Worm (Caenorhabditis elegans): Measurements from ENCODE around the gene Y73B6A.1.

The Y73B6A.1 gene

DNA sequence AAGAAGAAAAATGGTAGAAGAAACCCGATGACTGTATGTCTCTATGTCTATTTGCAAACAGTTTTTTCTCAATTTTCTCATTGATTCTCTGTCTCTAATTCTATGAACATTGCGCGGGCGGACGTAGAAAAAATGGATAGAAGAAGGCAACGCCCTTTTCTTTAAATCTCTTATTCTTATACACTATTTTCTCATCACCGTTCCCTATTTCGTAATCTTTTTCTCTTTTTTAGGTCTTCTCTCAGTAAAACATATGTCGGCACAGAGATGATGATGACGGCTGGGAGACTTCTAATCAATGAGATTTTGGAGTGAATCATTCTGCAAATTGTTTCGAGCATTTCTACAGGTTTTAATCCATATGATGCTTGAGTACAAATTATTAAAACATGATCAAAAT, 45.7 kb downstream of the Y73B6A.1 start (continued):
- TF ChIP-seq sox-4 (tag; optimal IDR thresholded peaks at IDR 0.05) (no peak), ztf-4 (tag; optimal IDR thresholded peaks at IDR 0.05) (no peak), F16B12.6 (tag; optimal IDR thresholded peaks at IDR 0.05) (no peak), fkh-8 (tag; optimal IDR thresholded peaks at IDR 0.05) (no peak), lin-35 (GFP tag; optimal IDR thresholded peaks at IDR 0.05) (peak in 1 of 2 experiments; percentile 47), xbp-1 (tag; optimal IDR thresholded peaks at IDR 0.05) (no peak), jun-1 (tag; optimal IDR thresholded peaks at IDR 0.05) (no peak), irx-1 (tag; optimal IDR thresholded peaks at IDR 0.05) (no peak), aly-2 (tag; optimal IDR thresholded peaks at IDR 0.05) (no peak), alr-1 (tag; optimal IDR thresholded peaks at IDR 0.05; ENCODE audit: borderline replicate concordance) (no peak), efl-1 (optimal IDR thresholded peaks at IDR 0.05) (peak; percentile 13 to 17), efl-1 (GFP tag; optimal IDR thresholded peaks at IDR 0.05 in 1 of 2) (peak; percentile 20 to 91), fos-1 (tag; optimal IDR thresholded peaks at IDR 0.05) (no peak), hlh-4 (tag; optimal IDR thresholded peaks at IDR 0.05) (no peak), nhr-237 (tag; optimal IDR thresholded peaks at IDR 0.05) (peak; percentile 17), snpc-4 (tag; optimal IDR thresholded peaks at IDR 0.05) (no peak), tbx-2 (tag; optimal IDR thresholded peaks at IDR 0.05) (peak; percentile 15), pag-3 (tag; optimal IDR thresholded peaks at IDR 0.05; ENCODE audit: borderline replicate concordance, insufficient read depth) (no peak), C34B4.2 (tag; optimal IDR thresholded peaks at IDR 0.05) (no peak), nhr-85 (tag) (peak; percentile 71), vab-15 (tag; optimal IDR thresholded peaks at IDR 0.05) (no peak), tlp-1 (tag; optimal IDR thresholded peaks at IDR 0.05) (no peak), ceh-63 (GFP tag; optimal IDR thresholded peaks at IDR 0.05) (no peak), nhr-90 (tag; optimal IDR thresholded peaks at IDR 0.05; ENCODE audit: poor library complexity) (peak; percentile 35), nhr-12 (tag; optimal IDR thresholded peaks at IDR 0.05) (no peak), sptf-1 (tag; optimal IDR thresholded peaks at IDR 0.05) (no peak), efl-3 (GFP tag; optimal IDR thresholded peaks at IDR 0.05) (no peak), lin-14 (GFP tag; optimal IDR thresholded peaks at IDR 0.05) (peak; percentile 94), rnt-1 (tag; optimal IDR thresholded peaks at IDR 0.05) (no peak), nhr-84 (tag; optimal IDR thresholded peaks at IDR 0.05) (no peak), nhr-77 (tag; optimal IDR thresholded peaks at IDR 0.05) (no peak), nhr-76 (tag; optimal IDR thresholded peaks at IDR 0.05) (no peak), C04F5.9 (tag; optimal IDR thresholded peaks at IDR 0.05) (no peak), zag-1 (tag; optimal IDR thresholded peaks at IDR 0.05) (no peak), egl-27 (tag; optimal IDR thresholded peaks at IDR 0.05) (no peak), sup-37 (GFP tag; optimal IDR thresholded peaks at IDR 0.05) (no peak), pqm-1 (tag; optimal IDR thresholded peaks at IDR 0.05) (no peak), mep-1 (tag; optimal IDR thresholded peaks at IDR 0.05) (peak; percentile 42), fkh-10 (GFP tag; optimal IDR thresholded peaks at IDR 0.05) (no peak), ama-1 (optimal IDR thresholded peaks at IDR 0.05) (no peak), zip-4 (GFP tag; optimal IDR thresholded peaks at IDR 0.05) (peak; percentile 85), C16A3.4 (tag; optimal IDR thresholded peaks at IDR 0.05) (no peak), ztf-11 (tag; optimal IDR thresholded peaks at IDR 0.05) (no peak), skn-1 (tag; optimal IDR thresholded peaks at IDR 0.05) (peak; percentile 77), grh-1 (GFP tag; IDR thresholded peaks at IDR 0.05) (no peak), nhr-47 (tag; optimal IDR thresholded peaks at IDR 0.05) (no peak), unc-130 (tag; optimal IDR thresholded peaks at IDR 0.05) (no peak), lin-39 (tag; optimal IDR thresholded peaks at IDR 0.05) (no peak)

All from whole organism, L1 larva.